Worm (Caenorhabditis elegans) whole organism, young adult: ENCODE measurements around the gene degl-2.

ENCODE experiments used
- D2030.7 ChIP-seq: fragments of 200-800 bp; sonication (Bioruptor generic); IDR thresholded peaks from 2 replicates; pipeline ENCODE4 v1.3.6; 2022; ENCODE audit warnings: missing genetic modification reagents, missing genetic modification characterization, missing compliant biosample characterization
- F57A8.1 ChIP-seq: fragments of 200-800 bp; sonication (Bioruptor generic); optimal IDR thresholded peaks from 2 replicates; lab custom pipeline; 2018; ENCODE audit warnings: mild to moderate bottlenecking, missing genetic modification characterization, moderate library complexity, missing compliant biosample characterization
- Y79H2A.3 ChIP-seq: fragments of 200-800 bp; sonication (Bioruptor generic); conservative IDR thresholded peaks from 2 replicates; pipeline ENCODE4 v1.3.6; 2022; ENCODE audit warnings: missing genetic modification reagents, missing genetic modification characterization, missing compliant biosample characterization
- ZK185.1 ChIP-seq: sonication (generic microtip); optimal IDR thresholded peaks from 2 replicates; lab custom pipeline; 2016; ENCODE audit warnings: mild to moderate bottlenecking, missing genetic modification characterization, missing compliant biosample characterization; ENCODE audit not compliant: poor library complexity, severe bottlenecking
- ama-1 ChIP-seq, 3 experiments: fragments of 150-350 bp in 1 of 3; sonication (generic microtip) in 2 of 3; optimal IDR thresholded peaks; 2 replicates each; lab custom pipeline; 2014 to 2018; ENCODE audit warnings: missing biosample characterization in 2 of 3, missing genetic modification characterization in 2 of 3, missing genetic modification reagents in 2 of 3
- ceh-58 ChIP-seq: fragments of 200-800 bp; sonication (Bioruptor generic); IDR thresholded peaks from 2 replicates; pipeline ENCODE4 v1.3.6; 2022; ENCODE audit warnings: missing genetic modification characterization, missing compliant biosample characterization
- hrde-1 ChIP-seq: sonication (generic microtip); optimal IDR thresholded peaks from 2 replicates; lab custom pipeline; 2016; ENCODE audit warnings: missing genetic modification characterization, mild to moderate bottlenecking, missing compliant biosample characterization, moderate library complexity, missing genotype, missing genetic modification reagents, borderline replicate concordance
- lir-1 ChIP-seq: fragments of 200-800 bp; sonication (Bioruptor generic); conservative IDR thresholded peaks from 2 replicates; pipeline ENCODE4 v1.3.6; 2022; ENCODE audit warnings: missing genetic modification reagents, missing genetic modification characterization, missing compliant biosample characterization
- madf-3 ChIP-seq: fragments of 200-800 bp; sonication (Bioruptor generic); IDR thresholded peaks from 2 replicates; pipeline ENCODE4 v1.3.6; 2022; ENCODE audit warnings: missing genetic modification reagents, missing genetic modification characterization, missing compliant biosample characterization
- mxl-1 ChIP-seq: sonication (generic microtip); optimal IDR thresholded peaks from 2 replicates; lab custom pipeline; 2016; ENCODE audit warnings: missing genetic modification characterization, missing compliant biosample characterization

DNA sequence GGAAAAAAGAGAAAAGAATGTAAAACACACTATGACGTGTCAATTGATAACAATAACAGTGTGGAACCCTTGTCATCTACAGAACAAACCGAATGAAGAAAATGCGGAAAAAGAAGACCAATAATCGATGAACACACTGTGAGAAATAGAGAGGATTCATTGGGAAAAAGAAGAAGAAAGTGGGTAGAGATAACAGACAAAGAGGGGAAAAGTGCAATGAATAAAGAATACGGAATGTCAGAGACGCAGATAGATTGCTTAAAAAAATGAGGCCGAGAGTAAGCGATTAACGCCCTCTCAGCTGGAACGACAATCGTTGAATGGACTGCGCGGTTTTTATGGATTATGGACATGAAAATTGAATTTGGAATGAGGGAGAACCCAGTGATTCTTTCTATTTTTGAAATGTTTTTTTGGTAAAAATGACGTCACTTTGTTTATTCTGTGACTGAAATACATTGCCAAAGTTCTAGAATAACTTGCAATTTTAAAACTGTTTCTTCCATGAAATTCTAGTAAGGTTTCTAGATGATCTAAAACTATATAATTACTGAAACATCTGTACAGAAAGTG, 4.6 kb downstream of the degl-2 start, which contains the start of gene amph-1:
- no peak for TF ChIP-seq mxl-1 (tag; lab: Kevin White, UChicago)
- no peak for TF ChIP-seq Y79H2A.3 (GFP tag; lab: Robert Waterston, UW)
- no peak for TF ChIP-seq F57A8.1 (GFP tag; lab: Kevin White, UChicago)
- TF ChIP-seq lir-1 (GFP tag; lab: Robert Waterston, UW): no peak
- no peak for TF ChIP-seq ZK185.1 (tag; lab: Kevin White, UChicago)
- no peak for TF ChIP-seq hrde-1
- no peak for TF ChIP-seq D2030.7 (GFP tag; lab: Robert Waterston, UW)
- no peak for TF ChIP-seq ceh-58
- no peak for TF ChIP-seq ama-1 (optimal IDR thresholded peaks at IDR 0.05; lab: Kevin White, UChicago)
- no peak for TF ChIP-seq ama-1 (GFP tag; optimal IDR thresholded peaks at IDR 0.05; lab: Kevin White, UChicago)
- TF ChIP-seq madf-3 (GFP tag; lab: Robert Waterston, UW): no peak
